Worm (Caenorhabditis elegans) whole organism, L4 larva: ENCODE data around the gene R10E4.3.

Source experiments
- F49E8.2 ChIP-seq: sonication (generic microtip); optimal IDR thresholded peaks from 2 replicates; lab custom pipeline; 2016; ENCODE audit warnings: missing compliant biosample characterization, mild to moderate bottlenecking, missing genetic modification characterization, borderline replicate concordance
- ZK546.5 ChIP-seq, 2 experiments: sonication (generic microtip); optimal IDR thresholded peaks; 2 replicates each; lab custom pipeline; 2017; ENCODE audit warnings: missing biosample characterization in 2 of 2, missing genetic modification characterization in 2 of 2
- daf-19 ChIP-seq: fragments of 200-800 bp; sonication (Bioruptor generic); conservative IDR thresholded peaks from 2 replicates; pipeline ENCODE4 v1.3.6; 2022; ENCODE audit warnings: missing genetic modification characterization, missing compliant biosample characterization
- nhr-11 ChIP-seq: fragments of 150-350 bp; optimal IDR thresholded peaks from 2 replicates; lab custom pipeline; 2014; ENCODE audit warnings: missing biosample characterization, missing genetic modification characterization
- nhr-111 ChIP-seq: fragments of 200-800 bp; sonication (Bioruptor generic); optimal IDR thresholded peaks from 2 replicates; lab custom pipeline; 2018; ENCODE audit warnings: mild to moderate bottlenecking, missing genetic modification characterization, missing compliant biosample characterization
- pha-4 ChIP-seq, 2 experiments: fragments of 150-350 bp in 1 of 2; fragments of 200-800 bp in 1 of 2; sonication (Bioruptor generic) in 1 of 2; IDR thresholded peaks in 1 of 2; optimal IDR thresholded peaks in 1 of 2; 2 replicates each; pipeline versions ENCODE4 v1.3.6 to Lab custom; 2014 to 2022; ENCODE audit warnings: missing genetic modification characterization in 2 of 2, missing genetic modification reagents in 2 of 2, missing biosample characterization in 1 of 2, missing compliant biosample characterization in 1 of 2
- snpc-1.2 ChIP-seq: fragments of 200-800 bp; sonication (Bioruptor generic); IDR thresholded peaks from 2 replicates; pipeline ENCODE4 v1.3.6; 2022; ENCODE audit warnings: missing genetic modification reagents, missing genetic modification characterization, missing compliant biosample characterization
- unc-62 ChIP-seq, 3 experiments: fragments of 150-350 bp in 1 of 3; sonication (generic microtip); optimal IDR thresholded peaks in 2 of 3; peaks in 1 of 3; 1 replicate in 1 of 3; 2 replicates in 2 of 3; lab custom pipeline; 2014 to 2017; ENCODE audit warnings: missing biosample characterization in 3 of 3, missing genetic modification characterization in 3 of 3, missing genetic modification reagents in 3 of 3, missing genotype in 1 of 3
- zip-11 ChIP-seq: fragments of 200-800 bp; sonication (Bioruptor generic); IDR thresholded peaks from 2 replicates; pipeline ENCODE4 v1.3.6; 2022; ENCODE audit warnings: missing genetic modification characterization, missing compliant biosample characterization

DNA sequence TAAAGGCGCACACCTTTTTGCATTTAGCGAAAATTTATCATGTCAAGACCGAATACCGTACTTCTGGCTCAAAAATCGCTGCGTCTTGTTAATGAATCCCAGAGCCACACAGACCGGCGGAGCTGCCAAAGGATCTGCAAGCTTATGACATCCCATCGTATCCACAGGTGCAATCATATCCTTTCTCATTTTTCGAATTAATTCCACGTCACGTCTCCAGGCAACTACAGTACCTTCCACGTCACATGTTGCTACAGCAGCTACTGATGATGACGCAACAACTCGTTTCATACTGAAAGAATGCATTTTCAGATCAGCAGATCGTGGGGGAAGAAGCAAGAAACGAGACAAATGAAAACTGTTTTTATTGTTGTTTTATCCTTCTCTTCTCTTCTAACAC lies 5.8 kb upstream of the R10E4.3 start, which contains the start of gene R10E4.6:
- TF ChIP-seq F49E8.2 (tag; lab: Kevin White, UChicago), result no peak
- TF ChIP-seq nhr-11 (tag; lab: Kevin White, UChicago), result no peak
- no peak for TF ChIP-seq daf-19 (GFP tag; lab: Robert Waterston, UW)
- no peak for TF ChIP-seq snpc-1.2 (GFP tag; lab: Robert Waterston, UW)
- TF ChIP-seq pha-4 (GFP tag; IDR thresholded peaks at IDR 0.05; lab: Robert Waterston, UW), result no peak
- TF ChIP-seq pha-4 (tag; optimal IDR thresholded peaks at IDR 0.05; lab: Kevin White, UChicago), result no peak
- no peak for TF ChIP-seq ZK546.5 (tag; optimal IDR thresholded peaks at IDR 0.05; lab: Kevin White, UChicago)
- no peak for TF ChIP-seq zip-11
- no peak for TF ChIP-seq unc-62 (GFP tag; optimal IDR thresholded peaks at IDR 0.05 in 1 of 2; lab: Kevin White, UChicago)
- TF ChIP-seq unc-62 (tag; optimal IDR thresholded peaks at IDR 0.05; lab: Kevin White, UChicago), result no peak
- TF ChIP-seq nhr-111, result no peak
